Fruit fly (Drosophila melanogaster): ENCODE measurements around the gene mthl10.

Gene mthl10

dm6 chr3L:361201-361600, 18.5 kb upstream of the mthl10 start, which contains the start of the genes Cdc5 and CG1233 (continued):
- TF ChIP-seq Trl (optimal IDR thresholded peaks at IDR 0.05) (no peak), Trl (GFP tag; optimal IDR thresholded peaks at IDR 0.05) (peak; percentile 15), gce (GFP tag; IDR thresholded peaks at IDR 0.05) (no peak), CG11456 (GFP tag; IDR thresholded peaks at IDR 0.05) (no peak), h (optimal IDR thresholded peaks at IDR 0.05) (no peak), ci (GFP tag; IDR thresholded peaks at IDR 0.05) (peak; percentile 78), CG12236 (GFP tag; optimal IDR thresholded peaks at IDR 0.05) (no peak), wek (GFP tag; optimal IDR thresholded peaks at IDR 0.05) (no peak), Max (GFP tag; optimal IDR thresholded peaks at IDR 0.05) (peak; percentile 37), eyg (GFP tag; optimal IDR thresholded peaks at IDR 0.05) (no peak), CG8944 (GFP tag; optimal IDR thresholded peaks at IDR 0.05) (no peak), ranshi (GFP tag; IDR thresholded peaks at IDR 0.05) (0 out of 2 replicates have a peak, but pooled peaks have one; percentile 14), Adf1 (GFP tag; IDR thresholded peaks at IDR 0.05) (no peak), run (tag; optimal IDR thresholded peaks at IDR 0.05) (no peak), pum (GFP tag; optimal IDR thresholded peaks at IDR 0.05) (peak; percentile 5), MBD-R2 (GFP tag; IDR thresholded peaks at IDR 0.05) (peak; percentile 96), Bteb2 (GFP tag; optimal IDR thresholded peaks at IDR 0.05) (peak; percentile 2), CG10274 (GFP tag; optimal IDR thresholded peaks at IDR 0.05) (no peak), CG3407 (GFP tag; optimal IDR thresholded peaks at IDR 0.05) (no peak), salm (tag; optimal IDR thresholded peaks at IDR 0.05) (no peak), CrebB (tag; optimal IDR thresholded peaks at IDR 0.05) (no peak), pita (GFP tag; optimal IDR thresholded peaks at IDR 0.05) (no peak), kni (GFP tag; optimal IDR thresholded peaks at IDR 0.05) (no peak), CG2199 (GFP tag; IDR thresholded peaks at IDR 0.05) (no peak), Aef1 (GFP tag; IDR thresholded peaks at IDR 0.05) (no peak), CG7556 (GFP tag; optimal IDR thresholded peaks at IDR 0.05) (no peak), cad (GFP tag; optimal IDR thresholded peaks at IDR 0.05) (no peak), CG32772 (GFP tag; IDR thresholded peaks at IDR 0.05) (peak; percentile 63; the same call in 1 of the 2 replicates), CG12104 (GFP tag; optimal IDR thresholded peaks at IDR 0.05) (no peak), sc (optimal IDR thresholded peaks at IDR 0.05) (no peak), sc (GFP tag; optimal IDR thresholded peaks at IDR 0.05) (no peak), CG2129 (GFP tag; IDR thresholded peaks at IDR 0.05; ENCODE audit: partially characterized antibody) (no peak), NFAT (GFP tag; IDR thresholded peaks at IDR 0.05) (0 out of 2 replicates have a peak, but pooled peaks have one; percentile 26), CG11247 (GFP tag; IDR thresholded peaks at IDR 0.05) (no peak), Doc2 (GFP tag; IDR thresholded peaks at IDR 0.05) (no peak), ham (GFP tag; IDR thresholded peaks at IDR 0.05) (no peak), CG15696 (tag; optimal IDR thresholded peaks at IDR 0.05) (peak; percentile 65), D19B (GFP tag; optimal IDR thresholded peaks at IDR 0.05) (no peak), CG7745 (tag; optimal IDR thresholded peaks at IDR 0.05) (no peak), luna (GFP tag; optimal IDR thresholded peaks at IDR 0.05) (no peak), CG9932 (GFP tag; IDR thresholded peaks at IDR 0.05) (peak; percentile 55), CG9437 (GFP tag; optimal IDR thresholded peaks at IDR 0.05) (peak; percentile 21), emc (GFP tag; optimal IDR thresholded peaks at IDR 0.05) (no peak), D (optimal IDR thresholded peaks at IDR 0.05) (no peak), D (GFP tag; optimal IDR thresholded peaks at IDR 0.05) (no peak), jumu (GFP tag; optimal IDR thresholded peaks at IDR 0.05) (peak; percentile 0), jigr1 (GFP tag; IDR thresholded peaks at IDR 0.05) (no peak), Dip3 (GFP tag; optimal IDR thresholded peaks at IDR 0.05) (no peak), Dref (GFP tag; IDR thresholded peaks at IDR 0.05) (peak; percentile 58), Abd-B (GFP tag; optimal IDR thresholded peaks at IDR 0.05) (no peak), lilli (GFP tag; optimal IDR thresholded peaks at IDR 0.05) (peak; percentile 62), tin (GFP tag; optimal IDR thresholded peaks at IDR 0.05) (peak; percentile 19), CG6765 (GFP tag; optimal IDR thresholded peaks at IDR 0.05) (no peak), nom (GFP tag; optimal IDR thresholded peaks at IDR 0.05) (no peak)
